Worm (Caenorhabditis elegans) whole organism, L3 larva: ENCODE data around the gene B0393.9.
"Not testable (repeated sequence)": the region's sequence is repeated elsewhere in the genome, so short reads cannot be mapped to it uniquely, and the experiment has no call there.

Experiments
- ZK546.5 ChIP-seq: sonication (generic microtip); optimal IDR thresholded peaks from 2 replicates; lab custom pipeline; 2017; ENCODE audit warnings: missing biosample characterization, missing genetic modification characterization
- aly-2 ChIP-seq: fragments of 150-350 bp; optimal IDR thresholded peaks from 2 replicates; lab custom pipeline; 2014; ENCODE audit warnings: missing biosample characterization, missing genetic modification characterization
- ceh-16 ChIP-seq: sonication (generic microtip); optimal IDR thresholded peaks from 2 replicates; lab custom pipeline; 2017; ENCODE audit warnings: missing biosample characterization, missing genetic modification characterization
- ceh-28 ChIP-seq: fragments of 150-350 bp; optimal IDR thresholded peaks from 2 replicates; lab custom pipeline; 2014; ENCODE audit warnings: missing biosample characterization, missing genetic modification reagents, missing genetic modification characterization
- ceh-82 ChIP-seq: fragments of 150-350 bp; optimal IDR thresholded peaks from 2 replicates; lab custom pipeline; 2014; ENCODE audit warnings: missing biosample characterization, missing genetic modification characterization
- ceh-9 ChIP-seq: sonication (generic microtip); optimal IDR thresholded peaks from 2 replicates; lab custom pipeline; 2018; ENCODE audit warnings: missing biosample characterization, missing genetic modification characterization
- daf-12 ChIP-seq: fragments of 150-350 bp; optimal IDR thresholded peaks from 2 replicates; lab custom pipeline; 2014; ENCODE audit warnings: missing biosample characterization, missing genetic modification reagents, missing genetic modification characterization
- egl-27 ChIP-seq: sonication (generic microtip); optimal IDR thresholded peaks from 4 replicates; lab custom pipeline; 2017; ENCODE audit warnings: missing biosample characterization, missing genetic modification reagents, missing genetic modification characterization
- egl-5 ChIP-seq: fragments of 150-350 bp; optimal IDR thresholded peaks from 2 replicates; lab custom pipeline; 2017; ENCODE audit warnings: missing biosample characterization, missing genetic modification reagents, missing genetic modification characterization, inconsistent platforms
- elt-1 ChIP-seq: fragments of 150-350 bp; optimal IDR thresholded peaks from 2 replicates; lab custom pipeline; 2014; ENCODE audit warnings: missing biosample characterization, missing genetic modification characterization
- elt-2 ChIP-seq: sonication (generic microtip); optimal IDR thresholded peaks from 2 replicates; lab custom pipeline; 2016; ENCODE audit warnings: missing genetic modification reagents, mild to moderate bottlenecking, missing genetic modification characterization, missing compliant biosample characterization
- eor-1 ChIP-seq, 2 experiments: fragments of 150-350 bp; optimal IDR thresholded peaks; 2 replicates each; lab custom pipeline; 2014 to 2018; ENCODE audit warnings: missing biosample characterization in 2 of 2, missing genetic modification characterization in 2 of 2
- hmg-11 ChIP-seq: sonication (generic microtip); optimal IDR thresholded peaks from 2 replicates; lab custom pipeline; 2016; ENCODE audit warnings: missing genetic modification characterization, missing compliant biosample characterization
- jun-1 ChIP-seq: fragments of 150-350 bp; optimal IDR thresholded peaks from 2 replicates; lab custom pipeline; 2014; ENCODE audit warnings: missing biosample characterization, missing genetic modification reagents, missing genetic modification characterization
- lin-15B ChIP-seq: fragments of 150-350 bp; optimal IDR thresholded peaks from 2 replicates; lab custom pipeline; 2014; ENCODE audit warnings: missing biosample characterization, missing genetic modification characterization
- lin-39 ChIP-seq: fragments of 150-350 bp; optimal IDR thresholded peaks from 2 replicates; lab custom pipeline; 2018; ENCODE audit warnings: missing biosample characterization, missing genetic modification reagents, missing genetic modification characterization
- lsy-12 ChIP-seq: sonication (generic microtip); optimal IDR thresholded peaks from 2 replicates; lab custom pipeline; 2016; ENCODE audit warnings: mild to moderate bottlenecking, missing genetic modification characterization, missing compliant biosample characterization
- mml-1 ChIP-seq: fragments of 150-350 bp; sonication (generic microtip); optimal IDR thresholded peaks from 3 replicates; lab custom pipeline; 2014; ENCODE audit warnings: missing biosample characterization, missing genetic modification characterization
- nfya-1 ChIP-seq: sonication (generic microtip); optimal IDR thresholded peaks from 2 replicates; lab custom pipeline; 2017; ENCODE audit warnings: missing genetic modification characterization, mild to moderate bottlenecking, missing compliant biosample characterization, antibody characterized with exemption, moderate library complexity; ENCODE audit not compliant: insufficient read depth
- nhr-23 ChIP-seq: fragments of 150-350 bp; optimal IDR thresholded peaks from 2 replicates; lab custom pipeline; 2014; ENCODE audit warnings: missing biosample characterization, missing genetic modification reagents, missing genetic modification characterization
- nhr-25 ChIP-seq: sonication (generic microtip); optimal IDR thresholded peaks from 2 replicates; lab custom pipeline; 2017; ENCODE audit warnings: missing biosample characterization, missing genetic modification characterization
- nhr-28 ChIP-seq: fragments of 150-350 bp; optimal IDR thresholded peaks from 2 replicates; lab custom pipeline; 2014; ENCODE audit warnings: missing biosample characterization, missing genetic modification characterization
- nhr-43 ChIP-seq: sonication (generic microtip); optimal IDR thresholded peaks from 2 replicates; lab custom pipeline; 2016; ENCODE audit warnings: mild to moderate bottlenecking, missing genetic modification characterization, missing compliant biosample characterization; ENCODE audit not compliant: poor library complexity, severe bottlenecking
- nhr-76 ChIP-seq: fragments of 150-350 bp; sonication (generic microtip); optimal IDR thresholded peaks from 5 replicates; lab custom pipeline; 2014; ENCODE audit warnings: missing biosample characterization, missing genetic modification characterization
- sea-2 ChIP-seq: fragments of 150-350 bp; sonication (generic microtip); optimal IDR thresholded peaks from 4 replicates; lab custom pipeline; 2014; ENCODE audit warnings: missing biosample characterization, missing genetic modification reagents, missing genetic modification characterization
- snpc-4 ChIP-seq: fragments of 150-350 bp; optimal IDR thresholded peaks from 2 replicates; lab custom pipeline; 2014; ENCODE audit warnings: missing biosample characterization, missing genetic modification characterization
- tbx-2 ChIP-seq: sonication (generic microtip); optimal IDR thresholded peaks from 2 replicates; lab custom pipeline; 2016; ENCODE audit warnings: mild to moderate bottlenecking, missing genetic modification characterization, missing compliant biosample characterization
- unc-39 ChIP-seq: sonication (generic microtip); optimal IDR thresholded peaks from 4 replicates; lab custom pipeline; 2017; ENCODE audit warnings: missing biosample characterization, missing genetic modification characterization
- unc-62 ChIP-seq: fragments of 150-350 bp; sonication (generic microtip); optimal IDR thresholded peaks from 4 replicates; lab custom pipeline; 2014; ENCODE audit warnings: missing biosample characterization, missing genetic modification reagents, missing genetic modification characterization
- zag-1 ChIP-seq: fragments of 150-350 bp; optimal IDR thresholded peaks from 2 replicates; lab custom pipeline; 2014; ENCODE audit warnings: missing biosample characterization, missing genetic modification characterization
- ztf-11 ChIP-seq: fragments of 150-350 bp; optimal IDR thresholded peaks from 2 replicates; lab custom pipeline; 2014; ENCODE audit warnings: missing biosample characterization, missing genetic modification characterization
- ztf-4 ChIP-seq: fragments of 150-350 bp; optimal IDR thresholded peaks from 2 replicates; lab custom pipeline; 2014; ENCODE audit warnings: missing biosample characterization, missing genetic modification characterization

The B0393.9 gene

DNA sequence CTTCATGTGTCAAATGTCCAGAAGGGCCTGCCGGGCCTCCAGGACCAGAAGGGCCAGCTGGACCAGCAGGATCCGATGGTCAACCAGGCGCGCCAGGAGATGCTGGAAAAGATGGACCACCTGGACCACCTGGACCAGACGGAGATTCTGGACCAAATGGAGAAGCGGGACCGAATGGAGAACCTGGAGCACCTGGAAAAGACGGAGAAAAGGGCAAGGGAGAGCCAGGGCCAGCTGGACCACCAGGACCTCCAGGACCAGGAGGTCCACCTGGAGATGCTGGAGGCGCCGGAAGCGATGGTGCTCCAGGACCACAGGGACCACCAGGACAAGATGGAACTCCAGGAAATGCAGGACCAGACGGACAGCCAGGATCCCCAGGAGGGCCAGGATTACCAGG is 31.3 kb downstream of the B0393.9 start:
- TF ChIP-seq zag-1, result no peak
- TF ChIP-seq eor-1 (tag; optimal IDR thresholded peaks at IDR 0.05; lab: Kevin White, UChicago), result no peak
- TF ChIP-seq ceh-82 (tag; lab: Kevin White, UChicago), result no peak
- no peak for TF ChIP-seq mml-1 (tag; lab: Kevin White, UChicago)
- no peak for TF ChIP-seq elt-1 (tag; lab: Kevin White, UChicago)
- no peak for TF ChIP-seq nhr-76 (tag; lab: Kevin White, UChicago)
- TF ChIP-seq ceh-16, result no peak
- TF ChIP-seq egl-27 (tag; lab: Kevin White, UChicago), result no peak
- no peak for TF ChIP-seq nfya-1 (tag; lab: Kevin White, UChicago)
- TF ChIP-seq aly-2 (tag; lab: Kevin White, UChicago), result no peak
- no peak for TF ChIP-seq ztf-11 (tag; lab: Kevin White, UChicago)
- TF ChIP-seq ztf-4 (tag; lab: Kevin White, UChicago), result no peak
- TF ChIP-seq ceh-28 (tag; lab: Kevin White, UChicago), result no peak
- TF ChIP-seq lin-15B, result no peak
- TF ChIP-seq egl-5 (tag; lab: Kevin White, UChicago), result no peak
- no peak for TF ChIP-seq tbx-2 (tag; lab: Kevin White, UChicago)
- TF ChIP-seq snpc-4 (tag; lab: Kevin White, UChicago), result no peak
- TF ChIP-seq hmg-11 (tag; lab: Kevin White, UChicago), result no peak
- no peak for TF ChIP-seq unc-62 (GFP tag; lab: Kevin White, UChicago)
- no peak for TF ChIP-seq ZK546.5 (tag; lab: Kevin White, UChicago)
- TF ChIP-seq, all 47 proteins: peak for 0

DNA sequence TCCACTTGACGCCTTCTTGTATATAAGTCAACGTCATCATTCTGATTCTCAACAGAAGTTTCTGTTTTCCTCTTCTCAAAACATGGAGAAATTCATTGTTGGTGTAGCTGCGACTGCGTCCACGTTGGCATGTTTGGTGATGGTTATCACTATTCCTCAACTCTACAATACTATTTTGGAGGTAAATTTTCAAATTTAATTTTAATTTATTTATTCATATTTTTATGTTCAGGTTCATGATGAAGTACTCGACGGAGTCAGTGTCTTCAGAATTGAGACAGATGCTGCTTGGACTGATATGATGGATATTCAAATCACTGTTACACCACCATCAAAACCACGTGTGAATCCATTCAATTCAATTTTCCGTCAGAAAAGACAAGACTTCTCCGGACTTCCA is 31.8 kb downstream of the B0393.9 start, which contains the start of gene col-89:
Gene col-89 (plus strand): TSS at position 19 of the 400 bp plus-strand sequence.
- TF ChIP-seq nhr-28 (tag; lab: Kevin White, UChicago) (no peak), jun-1 (tag; lab: Kevin White, UChicago) (no peak), lsy-12 (tag; lab: Kevin White, UChicago) (no peak), egl-27 (tag; lab: Kevin White, UChicago) (no peak), snpc-4 (tag; lab: Kevin White, UChicago) (no peak), nhr-25 (no peak)
- TF ChIP-seq, all 47 proteins: peak for 0

DNA sequence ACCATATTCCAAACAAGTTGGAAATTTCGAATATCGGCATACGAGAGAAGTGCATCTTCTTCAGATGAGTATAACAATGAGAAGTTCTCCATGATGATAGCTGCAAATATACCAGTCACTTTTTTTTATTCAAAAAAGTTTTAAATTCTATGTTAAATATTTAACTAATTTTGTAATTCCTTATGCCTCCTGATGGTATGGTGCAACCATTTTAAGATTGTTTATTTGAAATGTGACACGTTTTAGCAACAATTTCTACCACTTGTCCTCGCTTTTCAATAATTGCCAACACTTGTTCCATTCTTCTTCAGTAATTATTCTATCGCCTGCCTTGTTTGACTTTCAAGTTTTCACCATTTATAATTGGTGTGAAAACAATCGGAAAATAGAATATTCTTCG is 34.0 kb downstream of the B0393.9 start, which contains the start of gene F17C8.6:
Gene F17C8.6 (minus strand): TSS at position 101 of the 400 bp plus-strand sequence.
- TF ChIP-seq daf-12 (tag; lab: Kevin White, UChicago) (no peak), lsy-12 (tag; lab: Kevin White, UChicago) (no peak), ZK546.5 (tag; lab: Kevin White, UChicago) (no peak), hmg-11 (tag; lab: Kevin White, UChicago) (no peak), sea-2 (GFP tag; lab: Kevin White, UChicago) (no peak), ceh-28 (tag; lab: Kevin White, UChicago) (no peak)

DNA sequence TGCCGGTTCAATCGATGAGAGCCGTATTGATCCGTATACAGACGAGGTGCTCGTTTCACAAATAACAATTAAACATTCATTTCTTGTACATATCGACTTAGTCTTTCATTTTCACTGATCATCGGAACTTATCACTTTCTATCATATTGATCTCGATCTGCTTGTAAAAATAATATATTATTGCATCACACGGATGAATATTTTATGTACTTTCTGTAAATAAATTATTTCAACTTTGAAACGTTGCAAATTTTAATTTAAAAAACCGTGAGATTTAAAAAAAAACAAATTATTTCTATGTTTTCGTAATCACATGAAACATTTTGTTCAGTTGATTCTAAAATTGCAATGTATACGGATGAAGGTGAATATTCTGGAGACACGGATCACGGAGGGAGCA is 37.3 kb downstream of the B0393.9 start, which contains the start of gene twk-6:
Gene twk-6 (plus strand): TSS at position 301 of the 400 bp plus-strand sequence.
- TF ChIP-seq ceh-16; unc-39 (tag; lab: Kevin White, UChicago); egl-5 (tag; lab: Kevin White, UChicago): not testable (repeated sequence)

DNA sequence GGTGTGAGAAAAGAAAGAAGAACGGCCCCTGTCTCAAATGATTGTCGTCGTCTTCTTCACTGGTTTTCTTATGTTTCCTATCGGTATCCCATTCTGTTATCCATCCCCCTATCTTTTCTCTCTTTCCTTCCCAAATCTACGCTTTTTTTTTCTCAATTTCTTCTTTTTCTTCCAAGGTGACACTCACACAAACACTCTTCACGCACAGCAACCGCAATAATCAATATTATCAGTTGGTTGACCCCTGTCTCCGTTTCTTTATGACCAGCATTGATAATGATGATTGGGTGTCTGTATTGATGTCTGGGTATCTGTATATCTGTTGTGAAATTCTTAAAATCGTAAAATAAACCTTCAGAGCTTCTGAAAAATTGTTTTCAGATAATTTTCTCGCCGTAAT is 39.1 kb downstream of the B0393.9 start:
- TF ChIP-seq sea-2 (GFP tag; lab: Kevin White, UChicago) (no peak), lin-39 (tag; lab: Kevin White, UChicago) (peak; percentile 8), elt-2 (tag; lab: Kevin White, UChicago) (peak; percentile 31), daf-12 (tag; lab: Kevin White, UChicago) (no peak), elt-1 (tag; lab: Kevin White, UChicago) (no peak), nhr-23 (tag; lab: Kevin White, UChicago) (peak; percentile 63), egl-27 (tag; lab: Kevin White, UChicago) (no peak), nfya-1 (tag; lab: Kevin White, UChicago) (peak; percentile 48), ztf-11 (tag; lab: Kevin White, UChicago) (no peak), ceh-28 (tag; lab: Kevin White, UChicago) (peak; percentile 45)

DNA sequence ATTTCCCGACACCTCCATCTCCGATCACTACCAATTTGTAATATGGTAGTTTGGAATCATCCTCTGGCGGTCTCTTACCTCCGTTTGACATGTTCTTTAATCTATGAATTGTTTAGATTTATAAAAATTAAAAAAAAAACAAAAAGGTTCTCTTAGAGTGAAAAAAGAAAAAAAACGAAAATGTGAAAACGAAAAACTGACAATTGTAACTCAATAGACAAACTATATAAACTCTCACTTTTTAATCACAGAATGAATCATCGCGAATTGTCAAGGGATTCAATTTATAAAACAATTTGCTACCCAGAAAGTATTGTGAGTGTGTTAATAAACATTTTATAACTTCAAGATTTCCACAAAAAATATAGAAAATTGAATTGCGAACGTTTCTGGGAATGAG is 40.0 kb downstream of the B0393.9 start, which contains the start of gene ras-2:
Gene ras-2 (minus strand): TSS at position 101 of the 400 bp plus-strand sequence.
- TF ChIP-seq aly-2 (tag; lab: Kevin White, UChicago) (no peak), hmg-11 (tag; lab: Kevin White, UChicago) (no peak), daf-12 (tag; lab: Kevin White, UChicago) (no peak), nfya-1 (tag; lab: Kevin White, UChicago) (no peak), mml-1 (tag; lab: Kevin White, UChicago) (no peak), nhr-43 (tag; lab: Kevin White, UChicago) (no peak), ceh-82 (tag; lab: Kevin White, UChicago) (no peak), elt-1 (tag; lab: Kevin White, UChicago) (no peak), ceh-9 (no peak), ceh-16 (no peak), nhr-23 (tag; lab: Kevin White, UChicago) (no peak), nhr-28 (tag; lab: Kevin White, UChicago) (no peak), jun-1 (tag; lab: Kevin White, UChicago) (no peak), ztf-11 (tag; lab: Kevin White, UChicago) (no peak)
- TF ChIP-seq, all 47 proteins: peak for 0
